Worm (Caenorhabditis elegans) whole organism, L4 larva: ENCODE results near the gene ZK1073.2.

Experiments used
- F37D6.2 ChIP-seq: sonication (generic microtip); optimal IDR thresholded peaks from 2 replicates; lab custom pipeline; 2016; ENCODE audit warnings: mild to moderate bottlenecking, missing genetic modification characterization, missing compliant biosample characterization
- F49E8.2 ChIP-seq: sonication (generic microtip); optimal IDR thresholded peaks from 2 replicates; lab custom pipeline; 2016; ENCODE audit warnings: missing compliant biosample characterization, mild to moderate bottlenecking, missing genetic modification characterization, borderline replicate concordance
- R02D3.7 ChIP-seq: fragments of 150-350 bp; sonication (generic microtip); optimal IDR thresholded peaks from 3 replicates; lab custom pipeline; 2014; ENCODE audit warnings: missing biosample characterization, missing genetic modification characterization
- Y75B8A.6 ChIP-seq: fragments of 200-800 bp; sonication (Bioruptor generic); IDR thresholded peaks from 2 replicates; pipeline ENCODE4 v1.3.6; 2022; ENCODE audit warnings: missing genetic modification reagents, missing genetic modification characterization, missing compliant biosample characterization
- ceh-28 ChIP-seq: fragments of 150-350 bp; optimal IDR thresholded peaks from 2 replicates; lab custom pipeline; 2014; ENCODE audit warnings: missing biosample characterization, missing genetic modification reagents, missing genetic modification characterization
- ceh-32 ChIP-seq: sonication (generic microtip); optimal IDR thresholded peaks from 2 replicates; lab custom pipeline; 2016; ENCODE audit warnings: mild to moderate bottlenecking, missing genetic modification characterization, missing compliant biosample characterization; ENCODE audit not compliant: poor library complexity
- ceh-44 ChIP-seq: fragments of 200-800 bp; sonication (Bioruptor generic); IDR thresholded peaks from 2 replicates; pipeline ENCODE4 v1.3.6; 2022; ENCODE audit warnings: missing genetic modification reagents, missing genetic modification characterization, missing compliant biosample characterization
- ceh-62 ChIP-seq: sonication (generic microtip); optimal IDR thresholded peaks from 2 replicates; lab custom pipeline; 2017; ENCODE audit warnings: missing biosample characterization, missing genetic modification characterization
- ces-1 ChIP-seq: fragments of 150-350 bp; sonication (generic microtip); optimal IDR thresholded peaks from 4 replicates; lab custom pipeline; 2014; ENCODE audit warnings: missing biosample characterization, missing genetic modification reagents, missing genetic modification characterization
- ctbp-1 ChIP-seq: fragments of 200-800 bp; sonication (Bioruptor generic); IDR thresholded peaks from 2 replicates; pipeline ENCODE4 v1.3.6; 2022; ENCODE audit warnings: missing genetic modification reagents, missing genetic modification characterization, missing compliant biosample characterization
- daf-12 ChIP-seq: fragments of 150-350 bp; optimal IDR thresholded peaks from 2 replicates; lab custom pipeline; 2014; ENCODE audit warnings: missing biosample characterization, missing genetic modification reagents, missing genetic modification characterization
- daf-16 ChIP-seq, 3 experiments: sonication (generic microtip); optimal IDR thresholded peaks; 2 replicates each; lab custom pipeline; 2016 to 2017; ENCODE audit warnings: missing genetic modification characterization in 3 of 3, missing genetic modification reagents in 3 of 3, mild to moderate bottlenecking in 2 of 3, missing compliant biosample characterization in 2 of 3, missing biosample characterization in 1 of 3, moderate library complexity in 1 of 3
- daf-19 ChIP-seq: fragments of 200-800 bp; sonication (Bioruptor generic); conservative IDR thresholded peaks from 2 replicates; pipeline ENCODE4 v1.3.6; 2022; ENCODE audit warnings: missing genetic modification characterization, missing compliant biosample characterization
- dmd-8 ChIP-seq: fragments of 200-800 bp; sonication (Bioruptor generic); IDR thresholded peaks from 2 replicates; pipeline ENCODE4 v1.3.6; 2022; ENCODE audit warnings: missing genetic modification characterization, missing compliant biosample characterization
- duxl-1 ChIP-seq: sonication (generic microtip); optimal IDR thresholded peaks from 2 replicates; lab custom pipeline; 2016; ENCODE audit warnings: mild to moderate bottlenecking, missing genetic modification characterization, moderate library complexity, missing compliant biosample characterization; ENCODE audit not compliant: poor library complexity
- dve-1 ChIP-seq: sonication (generic microtip); optimal IDR thresholded peaks from 2 replicates; lab custom pipeline; 2017; ENCODE audit warnings: antibody characterized with exemption, mild to moderate bottlenecking, missing genetic modification characterization, missing compliant biosample characterization; ENCODE audit not compliant: insufficient read depth
- egl-27 ChIP-seq: sonication (generic microtip); optimal IDR thresholded peaks from 3 replicates; lab custom pipeline; 2017; ENCODE audit warnings: missing biosample characterization, missing genetic modification reagents, missing genetic modification characterization
- egl-43 ChIP-seq: fragments of 200-800 bp; sonication (Bioruptor generic); IDR thresholded peaks from 2 replicates; pipeline ENCODE4 v1.3.6; 2022; ENCODE audit warnings: missing genetic modification reagents, missing genetic modification characterization, missing compliant biosample characterization
- fos-1 ChIP-seq: fragments of 150-350 bp; optimal IDR thresholded peaks from 2 replicates; lab custom pipeline; 2014; ENCODE audit warnings: missing biosample characterization, missing genetic modification characterization
- gei-8 ChIP-seq: fragments of 200-800 bp; sonication (Bioruptor generic); optimal IDR thresholded peaks from 2 replicates; lab custom pipeline; 2018; ENCODE audit warnings: mild to moderate bottlenecking, missing genetic modification characterization, missing compliant biosample characterization
- hif-1 ChIP-seq, 2 experiments: sonication (generic microtip); optimal IDR thresholded peaks; 2 replicates each; lab custom pipeline; 2016 to 2017; ENCODE audit warnings: missing compliant biosample characterization in 2 of 2, missing genetic modification characterization in 2 of 2, missing genetic modification reagents in 2 of 2, missing genotype in 2 of 2, mild to moderate bottlenecking in 1 of 2
- hlh-11 ChIP-seq: fragments of 200-800 bp; sonication (Bioruptor generic); optimal IDR thresholded peaks from 2 replicates; lab custom pipeline; 2018; ENCODE audit warnings: mild to moderate bottlenecking, missing genetic modification characterization, missing compliant biosample characterization
- lin-1 ChIP-seq: fragments of 200-800 bp; sonication (Bioruptor generic); IDR thresholded peaks from 2 replicates; pipeline ENCODE4 v1.3.6; 2022; ENCODE audit warnings: missing genetic modification reagents, missing genetic modification characterization, missing compliant biosample characterization
- lin-13 ChIP-seq: fragments of 150-350 bp; optimal IDR thresholded peaks from 2 replicates; lab custom pipeline; 2014; ENCODE audit warnings: missing biosample characterization, missing genetic modification reagents, missing genetic modification characterization
- madf-5 ChIP-seq, 2 experiments: fragments of 200-800 bp; sonication (Bioruptor generic); IDR thresholded peaks; 2 replicates each; pipeline ENCODE4 v1.3.6; 2022; ENCODE audit warnings: missing compliant biosample characterization in 2 of 2, missing genetic modification characterization in 2 of 2
- madf-9 ChIP-seq: fragments of 200-800 bp; sonication (Bioruptor generic); conservative IDR thresholded peaks from 2 replicates; pipeline ENCODE4 v1.3.6; 2022; ENCODE audit warnings: missing genetic modification reagents, missing genetic modification characterization, missing compliant biosample characterization
- mdt-29 ChIP-seq: fragments of 200-800 bp; sonication (Bioruptor generic); IDR thresholded peaks from 2 replicates; pipeline ENCODE4 v1.3.6; 2022; ENCODE audit warnings: missing genetic modification reagents, missing genetic modification characterization, missing compliant biosample characterization
- mep-1 ChIP-seq: fragments of 150-350 bp; sonication (generic microtip); optimal IDR thresholded peaks from 3 replicates; lab custom pipeline; 2014; ENCODE audit warnings: missing biosample characterization, missing genetic modification characterization
- mxl-2 ChIP-seq: fragments of 200-800 bp; sonication (Bioruptor generic); conservative IDR thresholded peaks from 2 replicates; pipeline ENCODE4 v1.3.6; 2022; ENCODE audit warnings: missing genetic modification reagents, missing genetic modification characterization, missing compliant biosample characterization
- nhr-111 ChIP-seq: fragments of 200-800 bp; sonication (Bioruptor generic); optimal IDR thresholded peaks from 2 replicates; lab custom pipeline; 2018; ENCODE audit warnings: mild to moderate bottlenecking, missing genetic modification characterization, missing compliant biosample characterization
- nhr-237 ChIP-seq: sonication (generic microtip); optimal IDR thresholded peaks from 2 replicates; lab custom pipeline; 2017; ENCODE audit warnings: missing biosample characterization, missing genetic modification characterization
- nhr-25 ChIP-seq: sonication (generic microtip); optimal IDR thresholded peaks from 2 replicates; lab custom pipeline; 2017; ENCODE audit warnings: missing genetic modification characterization, mild to moderate bottlenecking, missing compliant biosample characterization, antibody characterized with exemption, moderate library complexity, borderline replicate concordance; ENCODE audit not compliant: insufficient read depth
- nhr-28 ChIP-seq: fragments of 150-350 bp; optimal IDR thresholded peaks from 2 replicates; lab custom pipeline; 2014; ENCODE audit warnings: missing biosample characterization, missing genetic modification characterization
- nhr-41 ChIP-seq: fragments of 200-800 bp; sonication (Bioruptor generic); IDR thresholded peaks from 2 replicates; pipeline ENCODE4 v1.3.6; 2022; ENCODE audit warnings: missing genetic modification reagents, missing genetic modification characterization, missing compliant biosample characterization
- nhr-48 ChIP-seq: sonication (generic microtip); optimal IDR thresholded peaks from 2 replicates; lab custom pipeline; 2016; ENCODE audit warnings: mild to moderate bottlenecking, missing genetic modification characterization, missing compliant biosample characterization
- nhr-6 ChIP-seq: fragments of 150-350 bp; optimal IDR thresholded peaks from 2 replicates; lab custom pipeline; 2014; ENCODE audit warnings: missing biosample characterization, missing genetic modification characterization
- nhr-76 ChIP-seq: fragments of 150-350 bp; optimal IDR thresholded peaks from 2 replicates; lab custom pipeline; 2014; ENCODE audit warnings: missing biosample characterization, missing genetic modification characterization
- pha-4 ChIP-seq, 2 experiments: fragments of 150-350 bp in 1 of 2; fragments of 200-800 bp in 1 of 2; sonication (Bioruptor generic) in 1 of 2; IDR thresholded peaks in 1 of 2; optimal IDR thresholded peaks in 1 of 2; 2 replicates each; pipeline versions ENCODE4 v1.3.6 to Lab custom; 2014 to 2022; ENCODE audit warnings: missing genetic modification characterization in 2 of 2, missing genetic modification reagents in 2 of 2, missing biosample characterization in 1 of 2, missing compliant biosample characterization in 1 of 2
- pqm-1 ChIP-seq: sonication (generic microtip); optimal IDR thresholded peaks from 2 replicates; lab custom pipeline; 2017; ENCODE audit warnings: missing biosample characterization, missing genetic modification characterization
- sdz-12 ChIP-seq: fragments of 200-800 bp; sonication (Bioruptor generic); optimal IDR thresholded peaks from 2 replicates; lab custom pipeline; 2018; ENCODE audit warnings: mild to moderate bottlenecking, missing genetic modification characterization, missing compliant biosample characterization
- tra-1 ChIP-seq: fragments of 200-800 bp; sonication (Bioruptor generic); IDR thresholded peaks from 2 replicates; pipeline ENCODE4 v1.3.6; 2022; ENCODE audit warnings: missing genetic modification reagents, missing genetic modification characterization, missing compliant biosample characterization
- unc-130 ChIP-seq: sonication (generic microtip); optimal IDR thresholded peaks from 2 replicates; lab custom pipeline; 2016; ENCODE audit warnings: missing genetic modification reagents, missing genetic modification characterization, missing compliant biosample characterization
- unc-39 ChIP-seq: sonication (generic microtip); optimal IDR thresholded peaks from 2 replicates; lab custom pipeline; 2017; ENCODE audit warnings: missing biosample characterization, missing genetic modification characterization
- unc-62 ChIP-seq, 3 experiments: fragments of 150-350 bp in 1 of 3; sonication (generic microtip); optimal IDR thresholded peaks in 2 of 3; peaks in 1 of 3; 1 replicate in 1 of 3; 2 replicates in 2 of 3; lab custom pipeline; 2014 to 2017; ENCODE audit warnings: missing biosample characterization in 3 of 3, missing genetic modification characterization in 3 of 3, missing genetic modification reagents in 3 of 3, missing genotype in 1 of 3
- zag-1 ChIP-seq: fragments of 150-350 bp; optimal IDR thresholded peaks from 2 replicates; lab custom pipeline; 2014; ENCODE audit warnings: missing biosample characterization, missing genetic modification characterization
- zfp-2 ChIP-seq: sonication (generic microtip); optimal IDR thresholded peaks from 2 replicates; lab custom pipeline; 2016; ENCODE audit warnings: mild to moderate bottlenecking, missing genetic modification characterization, missing compliant biosample characterization
- zfp-3 ChIP-seq: fragments of 200-800 bp; sonication (Bioruptor generic); conservative IDR thresholded peaks from 2 replicates; pipeline ENCODE4 v1.3.6; 2022; ENCODE audit warnings: missing genetic modification reagents, missing genetic modification characterization, missing compliant biosample characterization
- zip-11 ChIP-seq: fragments of 200-800 bp; sonication (Bioruptor generic); IDR thresholded peaks from 2 replicates; pipeline ENCODE4 v1.3.6; 2022; ENCODE audit warnings: missing genetic modification characterization, missing compliant biosample characterization

ZK1073.2 gene

ce11 chrX:16150153-16150552 is 46.7 kb downstream of the ZK1073.2 start (continued):
- no peak for TF ChIP-seq egl-27
- no peak for TF ChIP-seq unc-130
- TF ChIP-seq nhr-28 (tag; lab: Kevin White, UChicago), result peak; percentile 89
- TF ChIP-seq ceh-28 (tag; lab: Kevin White, UChicago), result no peak
- peak; percentile 51 for TF ChIP-seq mep-1 (tag; lab: Kevin White, UChicago)
- TF ChIP-seq fos-1, result no peak
- no peak for TF ChIP-seq egl-43
- no peak for TF ChIP-seq daf-16 (GFP tag; optimal IDR thresholded peaks at IDR 0.05; lab: Kevin White, UChicago)
- peak; percentile 66 for TF ChIP-seq daf-16 (tag; optimal IDR thresholded peaks at IDR 0.05; lab: Kevin White, UChicago)
- TF ChIP-seq nhr-41, result no peak
- TF ChIP-seq lin-1, result no peak
- TF ChIP-seq mdt-29 (GFP tag; lab: Robert Waterston, UW), result no peak
- no peak for TF ChIP-seq madf-9
- peak; percentile 54 for TF ChIP-seq dve-1
- no peak for TF ChIP-seq zfp-2 (tag; lab: Kevin White, UChicago)
- no peak for TF ChIP-seq ceh-62 (tag; lab: Kevin White, UChicago)
- peak; percentile 45 for TF ChIP-seq pqm-1
- TF ChIP-seq nhr-25 (tag; lab: Kevin White, UChicago), result no peak
- no peak for TF ChIP-seq nhr-237 (tag; lab: Kevin White, UChicago)
- TF ChIP-seq unc-62 (GFP tag; optimal IDR thresholded peaks at IDR 0.05 in 1 of 2; lab: Kevin White, UChicago), result peak in 1 of 2 experiments; percentile 82
- TF ChIP-seq unc-62 (tag; optimal IDR thresholded peaks at IDR 0.05; lab: Kevin White, UChicago), result no peak
- no peak for TF ChIP-seq gei-8 (GFP tag; lab: Kevin White, UChicago)
- no peak for TF ChIP-seq nhr-111
- TF ChIP-seq ceh-32 (tag; lab: Kevin White, UChicago), result no peak
- TF ChIP-seq tra-1 (GFP tag; lab: Robert Waterston, UW), result no peak
- TF ChIP-seq F49E8.2 (tag; lab: Kevin White, UChicago), result no peak
- TF ChIP-seq zag-1 (tag; lab: Kevin White, UChicago), result no peak
- no peak for TF ChIP-seq sdz-12 (GFP tag; lab: Kevin White, UChicago)
- TF ChIP-seq zfp-3 (GFP tag; lab: Robert Waterston, UW), result no peak

DNA sequence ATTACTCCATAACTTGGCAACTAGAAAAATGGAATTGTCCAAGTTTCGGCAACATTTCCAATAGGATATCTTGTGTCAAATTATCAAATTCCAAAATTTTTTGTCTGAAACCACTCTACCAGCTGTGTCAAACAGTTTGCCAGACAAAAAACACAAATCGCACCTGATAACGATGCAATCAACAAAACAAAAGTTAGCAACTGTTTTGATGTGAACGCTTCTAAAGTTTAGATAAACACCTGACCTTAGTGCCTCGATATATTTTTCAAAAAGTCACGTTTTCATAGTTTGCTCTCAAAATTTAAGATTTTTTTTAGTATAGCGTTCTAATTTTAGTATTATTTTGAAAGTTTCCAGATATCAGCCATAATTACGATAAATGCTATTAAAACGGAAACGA is 47.8 kb downstream of the ZK1073.2 start:
- no peak for TF ChIP-seq duxl-1
- TF ChIP-seq nhr-48 (tag; lab: Kevin White, UChicago), result no peak
- TF ChIP-seq ctbp-1 (GFP tag; lab: Robert Waterston, UW), result no peak
- TF ChIP-seq daf-12, result no peak
- peak in 1 of 2 experiments; percentile 93 for TF ChIP-seq hif-1 (tag; optimal IDR thresholded peaks at IDR 0.05; lab: Kevin White, UChicago)
- no peak for TF ChIP-seq madf-5 (GFP tag; IDR thresholded peaks at IDR 0.05; lab: Robert Waterston, UW)
- no peak for TF ChIP-seq dmd-8 (GFP tag; lab: Robert Waterston, UW)
- TF ChIP-seq ceh-44 (GFP tag; lab: Robert Waterston, UW), result no peak
- no peak for TF ChIP-seq lin-1
- TF ChIP-seq unc-62 (GFP tag; optimal IDR thresholded peaks at IDR 0.05 in 1 of 2; lab: Kevin White, UChicago), result no peak
- no peak for TF ChIP-seq unc-62 (tag; optimal IDR thresholded peaks at IDR 0.05; lab: Kevin White, UChicago)
- TF ChIP-seq fos-1, result no peak
- TF ChIP-seq nhr-76 (tag; lab: Kevin White, UChicago), result no peak
- no peak for TF ChIP-seq lin-13 (GFP tag; lab: Kevin White, UChicago)
- no peak for TF ChIP-seq pha-4 (GFP tag; IDR thresholded peaks at IDR 0.05; lab: Robert Waterston, UW)
- no peak for TF ChIP-seq pha-4 (tag; optimal IDR thresholded peaks at IDR 0.05; lab: Kevin White, UChicago)
- no peak for TF ChIP-seq daf-19 (GFP tag; lab: Robert Waterston, UW)
- no peak for TF ChIP-seq mxl-2 (GFP tag; lab: Robert Waterston, UW)
- TF ChIP-seq hlh-11 (tag; lab: Kevin White, UChicago), result peak; percentile 8
- TF ChIP-seq daf-16 (GFP tag; optimal IDR thresholded peaks at IDR 0.05; lab: Kevin White, UChicago), result peak in 1 of 2 experiments; percentile 61
- peak; percentile 33 for TF ChIP-seq daf-16 (tag; optimal IDR thresholded peaks at IDR 0.05; lab: Kevin White, UChicago)
- no peak for TF ChIP-seq nhr-111
- TF ChIP-seq nhr-6 (tag; lab: Kevin White, UChicago), result no peak
- TF ChIP-seq egl-43, result no peak
- TF ChIP-seq zip-11 (GFP tag; lab: Robert Waterston, UW), result no peak
- TF ChIP-seq F37D6.2 (tag; lab: Kevin White, UChicago), result no peak
- no peak for TF ChIP-seq ces-1 (GFP tag; lab: Kevin White, UChicago)
- no peak for TF ChIP-seq unc-39 (tag; lab: Kevin White, UChicago)
- no peak for TF ChIP-seq Y75B8A.6
- no peak for TF ChIP-seq R02D3.7 (tag; lab: Kevin White, UChicago)
